Worm (Caenorhabditis elegans) whole organism, L4 larva: ENCODE measurements around the gene cbp-3.
A peak's percentile ranks its signal among the peaks of the same experiment; 100 is the strongest.

Experiments
- F26F4.8 ChIP-seq: fragments of 200-800 bp; sonication (Bioruptor generic); conservative IDR thresholded peaks from 2 replicates; pipeline ENCODE4 v1.3.6; 2022; ENCODE audit warnings: missing genetic modification characterization, missing compliant biosample characterization
- T26A8.4 ChIP-seq: fragments of 200-800 bp; sonication (Bioruptor generic); IDR thresholded peaks from 2 replicates; pipeline ENCODE4 v1.3.6; 2022; ENCODE audit warnings: missing genetic modification characterization, missing compliant biosample characterization
- ZK337.2 ChIP-seq: fragments of 200-800 bp; sonication (Bioruptor generic); IDR thresholded peaks from 2 replicates; pipeline ENCODE4 v1.3.6; 2022; ENCODE audit warnings: missing genetic modification reagents, missing genetic modification characterization, missing compliant biosample characterization
- aha-1 ChIP-seq: fragments of 150-350 bp; peaks from one replicate; lab custom pipeline; 2014; ENCODE audit warnings: missing biosample characterization, missing genetic modification characterization
- aly-2 ChIP-seq: sonication (generic microtip); optimal IDR thresholded peaks from 2 replicates; lab custom pipeline; 2018; ENCODE audit warnings: missing biosample characterization, missing genetic modification characterization
- ama-1 ChIP-seq: fragments of 150-350 bp; optimal IDR thresholded peaks from 2 replicates; lab custom pipeline; 2014; ENCODE audit warnings: inconsistent platforms, mixed read lengths
- arid-1 ChIP-seq: fragments of 200-800 bp; sonication (Bioruptor generic); conservative IDR thresholded peaks from 2 replicates; pipeline ENCODE4 v1.3.6; 2022; ENCODE audit warnings: missing genetic modification reagents, missing genetic modification characterization, missing compliant biosample characterization
- ceh-62 ChIP-seq: sonication (generic microtip); optimal IDR thresholded peaks from 2 replicates; lab custom pipeline; 2017; ENCODE audit warnings: missing biosample characterization, missing genetic modification characterization
- cey-2 ChIP-seq: sonication (generic microtip); optimal IDR thresholded peaks from 3 replicates; lab custom pipeline; 2017; ENCODE audit warnings: missing genetic modification characterization, mild to moderate bottlenecking, missing compliant biosample characterization, antibody characterized with exemption, borderline replicate concordance; ENCODE audit not compliant: insufficient read depth
- ctbp-1 ChIP-seq: fragments of 200-800 bp; sonication (Bioruptor generic); IDR thresholded peaks from 2 replicates; pipeline ENCODE4 v1.3.6; 2022; ENCODE audit warnings: missing genetic modification reagents, missing genetic modification characterization, missing compliant biosample characterization
- daf-12 ChIP-seq: fragments of 150-350 bp; optimal IDR thresholded peaks from 2 replicates; lab custom pipeline; 2014; ENCODE audit warnings: missing biosample characterization, missing genetic modification reagents, missing genetic modification characterization
- dmd-6 ChIP-seq: fragments of 200-800 bp; sonication (Bioruptor generic); IDR thresholded peaks from 2 replicates; pipeline ENCODE4 v1.3.6; 2022; ENCODE audit warnings: missing genetic modification reagents, missing genetic modification characterization, missing compliant biosample characterization
- dmd-9 ChIP-seq: fragments of 200-800 bp; sonication (Bioruptor generic); IDR thresholded peaks from 2 replicates; pipeline ENCODE4 v1.3.6; 2022; ENCODE audit warnings: missing genetic modification reagents, missing genetic modification characterization, missing compliant biosample characterization
- dve-1 ChIP-seq: sonication (generic microtip); optimal IDR thresholded peaks from 2 replicates; lab custom pipeline; 2017; ENCODE audit warnings: antibody characterized with exemption, mild to moderate bottlenecking, missing genetic modification characterization, missing compliant biosample characterization; ENCODE audit not compliant: insufficient read depth
- egl-27 ChIP-seq: sonication (generic microtip); optimal IDR thresholded peaks from 3 replicates; lab custom pipeline; 2017; ENCODE audit warnings: missing biosample characterization, missing genetic modification reagents, missing genetic modification characterization
- egl-43 ChIP-seq: fragments of 200-800 bp; sonication (Bioruptor generic); IDR thresholded peaks from 2 replicates; pipeline ENCODE4 v1.3.6; 2022; ENCODE audit warnings: missing genetic modification reagents, missing genetic modification characterization, missing compliant biosample characterization
- fkh-10 ChIP-seq: fragments of 150-350 bp; optimal IDR thresholded peaks from 2 replicates; lab custom pipeline; 2014; ENCODE audit warnings: missing biosample characterization, missing genetic modification reagents, missing genetic modification characterization
- hif-1 ChIP-seq, 2 experiments: sonication (generic microtip); optimal IDR thresholded peaks; 2 replicates each; lab custom pipeline; 2016 to 2017; ENCODE audit warnings: missing compliant biosample characterization in 2 of 2, missing genetic modification characterization in 2 of 2, missing genetic modification reagents in 2 of 2, missing genotype in 2 of 2, mild to moderate bottlenecking in 1 of 2
- lin-29 ChIP-seq: fragments of 200-800 bp; sonication (Bioruptor generic); IDR thresholded peaks from 2 replicates; pipeline ENCODE4 v1.3.6; 2022; ENCODE audit warnings: missing genetic modification reagents, missing genetic modification characterization, missing compliant biosample characterization
- lin-38 ChIP-seq: fragments of 200-800 bp; sonication (Bioruptor generic); IDR thresholded peaks from 2 replicates; pipeline ENCODE4 v1.3.6; 2022; ENCODE audit warnings: missing genetic modification reagents, missing genetic modification characterization, missing compliant biosample characterization
- lin-39 ChIP-seq: fragments of 150-350 bp; optimal IDR thresholded peaks from 2 replicates; lab custom pipeline; 2014; ENCODE audit warnings: missing biosample characterization, missing genetic modification reagents, missing genetic modification characterization
- madf-9 ChIP-seq: fragments of 200-800 bp; sonication (Bioruptor generic); conservative IDR thresholded peaks from 2 replicates; pipeline ENCODE4 v1.3.6; 2022; ENCODE audit warnings: missing genetic modification reagents, missing genetic modification characterization, missing compliant biosample characterization
- mdl-1 ChIP-seq, 2 experiments: fragments of 150-350 bp in 1 of 2; sonication (generic microtip) in 1 of 2; optimal IDR thresholded peaks; 2 replicates each; lab custom pipeline; 2014 to 2017; ENCODE audit warnings: missing biosample characterization in 2 of 2, missing genetic modification characterization in 2 of 2
- nhr-102 ChIP-seq: sonication (generic microtip); optimal IDR thresholded peaks from 2 replicates; lab custom pipeline; 2016; ENCODE audit warnings: mild to moderate bottlenecking, missing genetic modification characterization, moderate library complexity, missing compliant biosample characterization
- nhr-237 ChIP-seq: sonication (generic microtip); optimal IDR thresholded peaks from 2 replicates; lab custom pipeline; 2017; ENCODE audit warnings: missing biosample characterization, missing genetic modification characterization
- nhr-25 ChIP-seq: sonication (generic microtip); optimal IDR thresholded peaks from 2 replicates; lab custom pipeline; 2017; ENCODE audit warnings: missing genetic modification characterization, mild to moderate bottlenecking, missing compliant biosample characterization, antibody characterized with exemption, moderate library complexity, borderline replicate concordance; ENCODE audit not compliant: insufficient read depth
- nhr-41 ChIP-seq: fragments of 200-800 bp; sonication (Bioruptor generic); IDR thresholded peaks from 2 replicates; pipeline ENCODE4 v1.3.6; 2022; ENCODE audit warnings: missing genetic modification reagents, missing genetic modification characterization, missing compliant biosample characterization
- nhr-6 ChIP-seq: fragments of 150-350 bp; optimal IDR thresholded peaks from 2 replicates; lab custom pipeline; 2014; ENCODE audit warnings: missing biosample characterization, missing genetic modification characterization
- nhr-76 ChIP-seq: fragments of 150-350 bp; optimal IDR thresholded peaks from 2 replicates; lab custom pipeline; 2014; ENCODE audit warnings: missing biosample characterization, missing genetic modification characterization
- rbr-2 ChIP-seq: sonication (generic microtip); optimal IDR thresholded peaks from 2 replicates; lab custom pipeline; 2016; ENCODE audit warnings: missing genotype, missing genetic modification characterization, missing compliant biosample characterization
- snpc-1.2 ChIP-seq: fragments of 200-800 bp; sonication (Bioruptor generic); IDR thresholded peaks from 2 replicates; pipeline ENCODE4 v1.3.6; 2022; ENCODE audit warnings: missing genetic modification reagents, missing genetic modification characterization, missing compliant biosample characterization
- tag-97 ChIP-seq: fragments of 200-800 bp; sonication (Bioruptor generic); IDR thresholded peaks from 2 replicates; pipeline ENCODE4 v1.3.6; 2022; ENCODE audit warnings: missing genetic modification characterization, missing compliant biosample characterization
- tra-1 ChIP-seq: fragments of 200-800 bp; sonication (Bioruptor generic); IDR thresholded peaks from 2 replicates; pipeline ENCODE4 v1.3.6; 2022; ENCODE audit warnings: missing genetic modification reagents, missing genetic modification characterization, missing compliant biosample characterization
- zag-1 ChIP-seq: fragments of 150-350 bp; optimal IDR thresholded peaks from 2 replicates; lab custom pipeline; 2014; ENCODE audit warnings: missing biosample characterization, missing genetic modification characterization
- zfp-2 ChIP-seq: sonication (generic microtip); optimal IDR thresholded peaks from 2 replicates; lab custom pipeline; 2016; ENCODE audit warnings: mild to moderate bottlenecking, missing genetic modification characterization, missing compliant biosample characterization
- zfp-3 ChIP-seq: fragments of 200-800 bp; sonication (Bioruptor generic); conservative IDR thresholded peaks from 2 replicates; pipeline ENCODE4 v1.3.6; 2022; ENCODE audit warnings: missing genetic modification reagents, missing genetic modification characterization, missing compliant biosample characterization
- zip-11 ChIP-seq: fragments of 200-800 bp; sonication (Bioruptor generic); IDR thresholded peaks from 2 replicates; pipeline ENCODE4 v1.3.6; 2022; ENCODE audit warnings: missing genetic modification characterization, missing compliant biosample characterization

The cbp-3 gene

DNA sequence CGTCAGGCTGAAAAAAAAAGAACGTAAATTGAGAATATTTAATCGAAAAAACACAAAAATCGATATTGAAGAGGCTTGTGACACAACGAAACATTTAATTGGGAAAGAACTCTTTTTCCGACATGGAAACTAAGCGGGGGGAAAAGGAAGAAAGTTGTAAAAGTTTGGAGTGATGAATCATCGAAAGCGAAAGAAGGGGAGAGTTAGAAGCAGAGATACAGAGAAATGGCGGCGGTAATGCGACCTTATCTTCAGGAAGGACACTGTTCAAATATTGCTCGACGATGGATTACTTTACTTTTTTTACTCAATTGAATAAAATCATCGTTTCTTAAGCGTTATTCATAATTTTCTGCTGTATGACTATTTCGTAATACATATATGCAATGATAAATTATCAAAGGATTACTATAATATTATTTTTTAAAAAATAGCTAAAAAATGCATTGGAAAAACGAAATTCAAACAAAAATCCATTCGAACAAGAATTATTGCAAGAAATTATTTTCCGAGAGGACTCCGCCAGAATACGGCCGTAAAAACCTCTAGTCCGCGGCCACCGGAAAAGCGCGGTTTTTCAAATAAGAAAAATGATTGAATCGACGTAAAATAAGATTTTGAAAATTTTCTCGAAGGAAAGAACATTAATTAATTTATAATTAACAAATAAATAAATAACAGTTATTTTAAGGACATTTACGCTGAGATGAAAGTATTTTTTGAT, 45.9 kb upstream of the cbp-3 start, which contains the start of gene dhhc-4 (continued):
- TF ChIP-seq egl-43 (no peak), zfp-2 (no peak), nhr-6 (tag; lab: Kevin White, UChicago) (peak; percentile 71), daf-12 (tag; lab: Kevin White, UChicago) (no peak), ama-1 (lab: Kevin White, UChicago) (no peak), F26F4.8 (GFP tag; lab: Robert Waterston, UW) (no peak), ctbp-1 (no peak), snpc-1.2 (GFP tag; lab: Robert Waterston, UW) (no peak), dmd-6 (GFP tag; lab: Robert Waterston, UW) (no peak), zfp-3 (GFP tag; lab: Robert Waterston, UW) (0 out of 2 replicates have a peak, but pooled peaks have one; percentile 22), arid-1 (GFP tag; lab: Robert Waterston, UW) (no peak), ZK337.2 (GFP tag; lab: Robert Waterston, UW) (peak; percentile 94), madf-9 (no peak; the same call in 1 of the 2 replicates), fkh-10 (GFP tag; lab: Kevin White, UChicago) (no peak)

DNA sequence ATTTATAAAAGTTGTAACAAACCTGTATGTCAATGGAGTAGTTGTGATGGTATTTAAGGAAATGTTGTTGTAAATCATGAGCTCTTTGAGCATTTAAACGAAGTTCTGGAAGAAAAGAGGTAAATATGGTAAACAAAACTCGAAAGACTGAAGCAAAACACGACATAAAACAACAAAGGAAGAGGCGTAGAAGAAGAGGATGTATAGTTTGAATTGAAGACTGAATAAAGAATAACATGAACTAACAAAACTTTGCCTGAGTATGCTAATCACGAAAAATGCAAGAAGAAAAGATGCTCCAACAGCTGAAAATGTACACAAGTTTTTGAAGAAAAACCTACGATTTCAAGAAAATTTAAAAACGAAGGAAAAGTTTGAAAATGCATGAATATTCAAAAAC, 42.8 kb upstream of the cbp-3 start, which contains the start of gene ZK757.1:
Gene ZK757.1, minus strand, starts transcription at position 101 of the 400 bp plus-strand sequence.
- no peak for TF ChIP-seq nhr-25 (tag; lab: Kevin White, UChicago)
- no peak for TF ChIP-seq zip-11 (GFP tag; lab: Robert Waterston, UW)
- no peak for TF ChIP-seq egl-27 (tag; lab: Kevin White, UChicago)
- TF ChIP-seq lin-38 (GFP tag; lab: Robert Waterston, UW), result no peak

DNA sequence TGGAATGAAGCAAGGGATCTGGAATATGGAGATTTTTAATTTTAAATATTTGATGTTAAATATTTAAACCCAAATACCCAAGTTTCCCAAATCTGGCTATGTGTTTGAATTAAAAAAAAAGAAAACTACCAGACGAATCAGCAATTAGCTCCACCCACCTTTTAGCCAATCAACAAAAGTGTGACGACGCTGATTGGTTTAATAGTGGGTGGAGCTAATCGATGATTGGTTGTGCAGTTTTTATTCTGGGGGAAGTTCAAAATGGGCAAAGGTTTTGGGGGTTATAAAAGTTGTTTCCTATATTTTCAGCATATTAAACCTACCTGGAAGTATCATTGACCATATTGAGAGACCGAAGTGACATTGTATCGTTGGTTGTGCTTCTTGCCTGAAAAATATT, 39.3 kb upstream of the cbp-3 start:
- TF ChIP-seq nhr-76, result no peak
- no peak for TF ChIP-seq lin-29

DNA sequence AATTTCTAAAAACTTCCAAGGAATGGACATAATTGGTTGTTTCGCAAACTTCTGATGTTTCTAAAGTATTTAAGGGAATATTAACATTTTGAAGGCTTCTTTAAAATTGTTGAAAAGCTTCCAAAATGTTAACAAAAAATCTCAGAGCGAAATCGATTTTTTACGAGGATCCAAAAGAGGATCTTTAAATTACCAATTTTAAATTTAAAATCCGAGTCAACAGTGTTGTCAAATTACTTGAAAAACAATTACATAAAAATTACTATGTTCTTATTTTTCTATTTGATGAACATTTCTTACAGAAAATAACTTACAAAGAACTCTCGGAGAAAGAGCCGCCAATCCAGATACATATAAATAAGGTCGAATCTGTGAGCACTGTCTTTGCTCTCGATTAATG, 36.8 kb upstream of the cbp-3 start, which contains the start of gene ZK757.10:
Gene ZK757.10, plus strand, starts transcription at position 301 of the 400 bp plus-strand sequence.
- TF ChIP-seq T26A8.4 (GFP tag; lab: Robert Waterston, UW), result no peak
- no peak for TF ChIP-seq hif-1 (tag; optimal IDR thresholded peaks at IDR 0.05; lab: Kevin White, UChicago)
- no peak for TF ChIP-seq dve-1 (tag; lab: Kevin White, UChicago)
- TF ChIP-seq ceh-62, result no peak
- no peak for TF ChIP-seq mdl-1 (tag; optimal IDR thresholded peaks at IDR 0.05; lab: Kevin White, UChicago)
- TF ChIP-seq zag-1 (tag; lab: Kevin White, UChicago), result no peak
- no peak for TF ChIP-seq lin-39 (tag; lab: Kevin White, UChicago)
- no peak for TF ChIP-seq dmd-9 (GFP tag; lab: Robert Waterston, UW)
- TF ChIP-seq aha-1, result no peak
- no peak for TF ChIP-seq tag-97 (GFP tag; lab: Robert Waterston, UW)
- no peak for TF ChIP-seq nhr-41
- no peak for TF ChIP-seq aly-2 (tag; lab: Kevin White, UChicago)
- no peak for TF ChIP-seq cey-2 (tag; lab: Kevin White, UChicago)
- TF ChIP-seq nhr-102 (tag; lab: Kevin White, UChicago), result no peak
- no peak for TF ChIP-seq nhr-237
- no peak for TF ChIP-seq tra-1 (GFP tag; lab: Robert Waterston, UW)
- no peak for TF ChIP-seq rbr-2 (tag; lab: Kevin White, UChicago)
